Worm (Caenorhabditis elegans): ENCODE measurements around the gene F41H10.2.

F41H10.2 gene

ce11 chrIV:5394687-5395086 is 13.3 kb downstream of the F41H10.2 start, which contains the start of the genes perm-3 and swsn-6 (continued):
- TF ChIP-seq ceh-48 (tag; optimal IDR thresholded peaks at IDR 0.05) (peak; percentile 91), tbx-2 (tag; optimal IDR thresholded peaks at IDR 0.05) (peak; percentile 30), K09A11.1 (tag; optimal IDR thresholded peaks at IDR 0.05; ENCODE audit: insufficient read depth) (peak; percentile 41), ceh-31 (tag; optimal IDR thresholded peaks at IDR 0.05) (peak; percentile 30)

- TF ChIP-seq nhr-232 (tag; optimal IDR thresholded peaks at IDR 0.05) (no peak), ceh-45 (GFP tag; IDR thresholded peaks at IDR 0.05) (no peak), ref-2 (tag; optimal IDR thresholded peaks at IDR 0.05) (no peak), pat-9 (tag; optimal IDR thresholded peaks at IDR 0.05) (no peak), unc-55 (GFP tag; optimal IDR thresholded peaks at IDR 0.05) (no peak)
These were observed 15.3 kb downstream of the F41H10.2 start, which contains the start of gene ZK616.3 for ce11 chrIV:5396769-5397168. Gene ZK616.3 (plus strand): TSS chrIV:5397069.

ce11 chrIV:5397539-5397938 is 16.1 kb downstream of the F41H10.2 start, which contains the start of gene ZK616.2:
Gene ZK616.2 (plus strand): TSS chrIV:5397839.
- no peak for TF ChIP-seq nhr-11 (tag; optimal IDR thresholded peaks at IDR 0.05)
- no peak for TF ChIP-seq Y22D7AL.16 (tag; optimal IDR thresholded peaks at IDR 0.05)
- TF ChIP-seq ceh-6 (GFP tag; optimal IDR thresholded peaks at IDR 0.05): no peak
- TF ChIP-seq gmeb-2 (tag; optimal IDR thresholded peaks at IDR 0.05): no peak
- TF ChIP-seq fkh-10 (GFP tag; optimal IDR thresholded peaks at IDR 0.05): no peak
- TF ChIP-seq hlh-30 (tag; optimal IDR thresholded peaks at IDR 0.05; ENCODE audit: insufficient read depth): no peak
- no peak for TF ChIP-seq ceh-19 (GFP tag; optimal IDR thresholded peaks at IDR 0.05)
- no peak for TF ChIP-seq sox-2 (GFP tag; IDR thresholded peaks at IDR 0.05)
- no peak for TF ChIP-seq C08G9.2 (tag; optimal IDR thresholded peaks at IDR 0.05)
- TF ChIP-seq pat-9 (tag; optimal IDR thresholded peaks at IDR 0.05): no peak
- TF ChIP-seq pha-4 (tag; optimal IDR thresholded peaks at IDR 0.05): no peak
- no peak for TF ChIP-seq hlh-8 (tag; optimal IDR thresholded peaks at IDR 0.05)
- no peak for TF ChIP-seq ceh-34 (tag; optimal IDR thresholded peaks at IDR 0.05)
- no peak for TF ChIP-seq odd-2 (tag; optimal IDR thresholded peaks at IDR 0.05)
- TF ChIP-seq hlh-6 (tag; optimal IDR thresholded peaks at IDR 0.05): no peak
- no peak for TF ChIP-seq ceh-18 (tag; optimal IDR thresholded peaks at IDR 0.05)

ce11 chrIV:5400609-5401008 is 19.2 kb downstream of the F41H10.2 start, which contains the start of gene ZK616.1:
Gene ZK616.1 (plus strand): TSS chrIV:5400909.
- TF ChIP-seq fkh-6 (tag; optimal IDR thresholded peaks at IDR 0.05) (no peak), ref-2 (tag; optimal IDR thresholded peaks at IDR 0.05) (no peak), ceh-45 (GFP tag; IDR thresholded peaks at IDR 0.05) (no peak), lin-11 (tag; optimal IDR thresholded peaks at IDR 0.05) (no peak), hlh-13 (GFP tag; optimal IDR thresholded peaks at IDR 0.05) (no peak)

- TF ChIP-seq odd-2 (tag; optimal IDR thresholded peaks at IDR 0.05): no peak
- no peak for TF ChIP-seq sdc-2 (tag; optimal IDR thresholded peaks at IDR 0.05)
- no peak for TF ChIP-seq ceh-2 (tag; optimal IDR thresholded peaks at IDR 0.05)
- no peak for TF ChIP-seq ahr-1 (tag; optimal IDR thresholded peaks at IDR 0.05)
These were observed 23.9 kb downstream of the F41H10.2 start, which contains the start of gene ZK616.61 for ce11 chrIV:5405345-5405744. Gene ZK616.61 (plus strand): TSS chrIV:5405645.

- TF ChIP-seq ceh-30 (tag; optimal IDR thresholded peaks at IDR 0.05) (no peak), hlh-6 (tag; optimal IDR thresholded peaks at IDR 0.05) (no peak), ceh-14 (tag; optimal IDR thresholded peaks at IDR 0.05) (no peak), ztf-16 (tag; optimal IDR thresholded peaks at IDR 0.05) (no peak), C38D4.7 (GFP tag; optimal IDR thresholded peaks at IDR 0.05) (no peak), pros-1 (tag; optimal IDR thresholded peaks at IDR 0.05) (no peak), nfya-1 (tag; optimal IDR thresholded peaks at IDR 0.05) (no peak), zip-5 (tag; optimal IDR thresholded peaks at IDR 0.05) (no peak), elt-2 (tag; optimal IDR thresholded peaks at IDR 0.05) (no peak), unc-42 (tag; optimal IDR thresholded peaks at IDR 0.05) (no peak), pha-4 (tag; optimal IDR thresholded peaks at IDR 0.05) (no peak), pag-3 (tag; optimal IDR thresholded peaks at IDR 0.05; ENCODE audit: borderline replicate concordance) (no peak), nhr-232 (tag; optimal IDR thresholded peaks at IDR 0.05) (no peak), mec-3 (tag; optimal IDR thresholded peaks at IDR 0.05; ENCODE audit: borderline replicate concordance) (no peak), rnt-1 (tag; optimal IDR thresholded peaks at IDR 0.05) (no peak), hlh-15 (tag; optimal IDR thresholded peaks at IDR 0.05) (no peak), syd-9 (tag; optimal IDR thresholded peaks at IDR 0.05) (no peak)
These were observed 27.7 kb downstream of the F41H10.2 start for ce11 chrIV:5409112-5409511.

Measured in whole organism, late embryonic.